Fruit fly (Drosophila melanogaster) whole organism: ENCODE results near the gene CG13003.

Experiments used
- CG8478 ChIP-seq: fragments of >200 bp; optimal IDR thresholded peaks from 2 replicates; lab custom pipeline; 2018; ENCODE audit warnings: inconsistent platforms
- Dll ChIP-seq: fragments of >200 bp; optimal IDR thresholded peaks from 2 replicates; lab custom pipeline; 2017
- EcR ChIP-seq, 2 experiments: fragments of >200 bp; optimal IDR thresholded peaks; 2 replicates each; lab custom pipeline; 2017; ENCODE audit warnings: missing biosample characterization in 2 of 2, missing genetic modification characterization in 2 of 2, missing genetic modification reagents in 2 of 2
- pan ChIP-seq: fragments of >200 bp; optimal IDR thresholded peaks from 2 replicates; lab custom pipeline; 2017
- psq ChIP-seq: fragments of >200 bp; optimal IDR thresholded peaks from 2 replicates; lab custom pipeline; 2017
- usp ChIP-seq: fragments of >200 bp; optimal IDR thresholded peaks from 2 replicates; lab custom pipeline; 2017; ENCODE audit warnings: missing biosample characterization, missing genetic modification characterization, mixed read lengths

dm6 chrX:16909886-16910285, 33.5 kb upstream of the CG13003 start:
- TF ChIP-seq EcR (GFP tag; optimal IDR thresholded peaks at IDR 0.05; lab: Kevin White, UChicago) (no peak), pan (lab: Kevin White, UChicago) (no peak), psq (no peak), CG8478 (lab: Kevin White, UChicago) (no peak), Dll (lab: Kevin White, UChicago) (no peak), usp (GFP tag; lab: Kevin White, UChicago) (no peak)
